Fruit fly (Drosophila melanogaster) whole organism, embryonic: ENCODE measurements around the gene CG12990.

ENCODE experiments used
- ATbp ChIP-seq: fragments of 200-800 bp; sonication (Bioruptor generic); optimal IDR thresholded peaks from 2 replicates; lab custom pipeline; 2017; ENCODE audit warnings: missing biosample characterization, mild to moderate bottlenecking, missing genetic modification characterization, missing genetic modification reagents
- Adf1 ChIP-seq: fragments of 200-800 bp; sonication (Bioruptor generic); IDR thresholded peaks from 2 replicates; pipeline ENCODE4 v1.3.6; 2022; ENCODE audit warnings: missing biosample characterization, missing genetic modification characterization
- Bdp1 ChIP-seq: fragments of 200-800 bp; sonication (Bioruptor generic); optimal IDR thresholded peaks from 3 replicates; lab custom pipeline; 2016; ENCODE audit warnings: missing biosample characterization, missing genetic modification characterization
- Bgb ChIP-seq: fragments of 200-800 bp; sonication (Bioruptor generic); IDR thresholded peaks from 2 replicates; pipeline ENCODE4 v1.3.6; 2022; ENCODE audit warnings: missing biosample characterization, missing genetic modification characterization; ENCODE audit not compliant: partially characterized antibody
- BtbVII ChIP-seq: fragments of 200-800 bp; sonication (Bioruptor generic); optimal IDR thresholded peaks from 3 replicates; lab custom pipeline; 2017; ENCODE audit warnings: missing biosample characterization, mild to moderate bottlenecking, missing genetic modification characterization
- CG10321 ChIP-seq: fragments of 200-800 bp; sonication (Bioruptor generic); IDR thresholded peaks from 2 replicates; pipeline ENCODE4 v1.3.6; 2022; ENCODE audit warnings: missing biosample characterization, missing genetic modification characterization
- CG10431 ChIP-seq: fragments of 200-800 bp; sonication (Bioruptor generic); optimal IDR thresholded peaks from 3 replicates; lab custom pipeline; 2018; ENCODE audit warnings: missing biosample characterization, mild to moderate bottlenecking, missing genetic modification characterization
- CG12659 ChIP-seq: fragments of 200-800 bp; sonication (Bioruptor generic); optimal IDR thresholded peaks from 3 replicates; lab custom pipeline; 2017; ENCODE audit warnings: mild to moderate bottlenecking, missing biosample characterization, missing genetic modification reagents, missing genetic modification characterization
- CG13424 ChIP-seq: fragments of 200-800 bp; sonication (Bioruptor generic); optimal IDR thresholded peaks from 2 replicates; lab custom pipeline; 2019; ENCODE audit warnings: missing biosample characterization, mild to moderate bottlenecking, missing genetic modification characterization, moderate library complexity
- CG14441 ChIP-seq: fragments of 200-800 bp; sonication (Bioruptor generic); IDR thresholded peaks from 2 replicates; pipeline ENCODE4 v1.3.6; 2022; ENCODE audit warnings: missing biosample characterization, missing genetic modification characterization
- CG1529 ChIP-seq: fragments of 200-800 bp; sonication (Bioruptor generic); optimal IDR thresholded peaks from 3 replicates; lab custom pipeline; 2018; ENCODE audit warnings: missing biosample characterization, missing genetic modification characterization
- CG15601 ChIP-seq: fragments of 200-800 bp; sonication (Bioruptor generic); optimal IDR thresholded peaks from 3 replicates; lab custom pipeline; 2019; ENCODE audit warnings: missing biosample characterization, mild to moderate bottlenecking, missing genetic modification characterization, moderate library complexity
- CG15696 ChIP-seq: fragments of 200-800 bp; sonication (Bioruptor generic); optimal IDR thresholded peaks from 2 replicates; lab custom pipeline; 2019; ENCODE audit warnings: missing biosample characterization, mild to moderate bottlenecking, missing genetic modification characterization, moderate library complexity
- CG16779 ChIP-seq: fragments of 200-800 bp; sonication (Bioruptor generic); IDR thresholded peaks from 2 replicates; pipeline ENCODE4 v1.3.6; 2022; ENCODE audit warnings: missing biosample characterization, missing genetic modification characterization
- CG16815 ChIP-seq: fragments of 200-800 bp; sonication (Bioruptor generic); optimal IDR thresholded peaks from 3 replicates; lab custom pipeline; 2017; ENCODE audit warnings: missing biosample characterization, mild to moderate bottlenecking, missing genetic modification characterization
- CG16863 ChIP-seq: fragments of 200-800 bp; sonication (Bioruptor generic); optimal IDR thresholded peaks from 3 replicates; lab custom pipeline; 2016; ENCODE audit warnings: missing biosample characterization, missing genetic modification characterization
- CG1832 ChIP-seq: fragments of 200-800 bp; sonication (Bioruptor generic); optimal IDR thresholded peaks from 2 replicates; lab custom pipeline; 2017; ENCODE audit warnings: missing biosample characterization, mild to moderate bottlenecking, missing genetic modification characterization, inconsistent platforms
- CG18619 ChIP-seq: fragments of 200-800 bp; sonication (Bioruptor generic); optimal IDR thresholded peaks from 3 replicates; lab custom pipeline; 2017; ENCODE audit warnings: missing biosample characterization, mild to moderate bottlenecking, missing genetic modification characterization
- CG2129 ChIP-seq: fragments of 200-800 bp; sonication (Bioruptor generic); IDR thresholded peaks from 2 replicates; pipeline ENCODE4 v1.3.6; 2022; ENCODE audit warnings: missing biosample characterization, missing genetic modification characterization; ENCODE audit not compliant: partially characterized antibody
- CG2875 ChIP-seq: fragments of 200-800 bp; sonication (Bioruptor generic); optimal IDR thresholded peaks from 2 replicates; lab custom pipeline; 2017; ENCODE audit warnings: missing biosample characterization, mild to moderate bottlenecking, missing genetic modification characterization, missing genetic modification reagents
- CG30403 ChIP-seq: fragments of 200-800 bp; sonication (Bioruptor generic); optimal IDR thresholded peaks from 3 replicates; lab custom pipeline; 2016; ENCODE audit warnings: missing biosample characterization, missing genetic modification characterization
- CG5245 ChIP-seq: fragments of 200-800 bp; sonication (Bioruptor generic); optimal IDR thresholded peaks from 3 replicates; lab custom pipeline; 2016; ENCODE audit warnings: missing biosample characterization, missing genetic modification characterization
- CG8944 ChIP-seq: fragments of 200-800 bp; sonication (Bioruptor generic); optimal IDR thresholded peaks from 3 replicates; lab custom pipeline; 2016; ENCODE audit warnings: missing biosample characterization, missing genetic modification characterization
- CG9609 ChIP-seq: fragments of 200-800 bp; sonication (Bioruptor generic); optimal IDR thresholded peaks from 3 replicates; lab custom pipeline; 2016; ENCODE audit warnings: missing biosample characterization, missing genetic modification characterization
- Dbx ChIP-seq: fragments of 200-800 bp; sonication (Bioruptor generic); IDR thresholded peaks from 3 replicates; pipeline ENCODE4 v1.3.6; 2022; ENCODE audit warnings: missing biosample characterization, missing genetic modification characterization
- Deaf1 ChIP-seq: fragments of 200-800 bp; optimal IDR thresholded peaks from 3 replicates; lab custom pipeline; 2019; ENCODE audit warnings: missing biosample characterization, mild to moderate bottlenecking, missing genetic modification characterization, moderate library complexity
- Doc3 ChIP-seq: fragments of 200-800 bp; sonication (Bioruptor generic); IDR thresholded peaks from 3 replicates; pipeline ENCODE4 v1.3.6; 2022; ENCODE audit warnings: missing biosample characterization, missing genetic modification characterization; ENCODE audit not compliant: partially characterized antibody
- Fer3 ChIP-seq: fragments of 200-800 bp; sonication (Bioruptor generic); optimal IDR thresholded peaks from 2 replicates; lab custom pipeline; 2018; ENCODE audit warnings: missing biosample characterization, mild to moderate bottlenecking, missing genetic modification characterization, moderate library complexity
- HHEX ChIP-seq: fragments of 200-800 bp; sonication (Bioruptor generic); optimal IDR thresholded peaks from 3 replicates; lab custom pipeline; 2017; ENCODE audit warnings: missing biosample characterization, mild to moderate bottlenecking, missing genetic modification characterization, missing genetic modification reagents
- HLH4C ChIP-seq: fragments of 200-800 bp; sonication (Bioruptor generic); IDR thresholded peaks from 3 replicates; pipeline ENCODE4 v1.3.6; 2022; ENCODE audit warnings: missing biosample characterization, missing genetic modification characterization; ENCODE audit not compliant: partially characterized antibody
- Hsf ChIP-seq: fragments of 200-800 bp; sonication (Bioruptor generic); optimal IDR thresholded peaks from 3 replicates; lab custom pipeline; 2016; ENCODE audit warnings: missing biosample characterization, missing genetic modification characterization
- Mes4 ChIP-seq: fragments of 200-800 bp; sonication (Bioruptor generic); optimal IDR thresholded peaks from 2 replicates; lab custom pipeline; 2016; ENCODE audit warnings: missing biosample characterization, missing genetic modification characterization
- Rfx ChIP-seq: fragments of 200-800 bp; sonication (Bioruptor generic); IDR thresholded peaks from 2 replicates; pipeline ENCODE4 v1.3.6; 2022; ENCODE audit warnings: missing biosample characterization, missing genetic modification characterization
- Sry-β ChIP-seq: fragments of 200-800 bp; sonication (Bioruptor generic); optimal IDR thresholded peaks from 2 replicates; lab custom pipeline; 2018; ENCODE audit warnings: missing biosample characterization, mild to moderate bottlenecking, missing genetic modification characterization, moderate library complexity
- ab ChIP-seq: fragments of 200-800 bp; sonication (Bioruptor generic); optimal IDR thresholded peaks from 2 replicates; lab custom pipeline; 2016; ENCODE audit warnings: missing biosample characterization, missing genetic modification characterization
- ap ChIP-seq: fragments of 200-800 bp; sonication (Bioruptor generic); IDR thresholded peaks from 2 replicates; pipeline ENCODE4 v1.3.6; 2022; ENCODE audit warnings: missing biosample characterization, missing genetic modification characterization
- ase ChIP-seq: fragments of 200-800 bp; sonication (Bioruptor generic); IDR thresholded peaks from 3 replicates; pipeline ENCODE4 v1.3.6; 2022; ENCODE audit warnings: missing biosample characterization, missing genetic modification characterization
- cato ChIP-seq: fragments of 200-800 bp; sonication (Bioruptor generic); optimal IDR thresholded peaks from 2 replicates; lab custom pipeline; 2016; ENCODE audit warnings: missing biosample characterization, missing genetic modification characterization, borderline replicate concordance
- chif ChIP-seq, 2 experiments: fragments of 200-800 bp; sonication (Bioruptor generic); optimal IDR thresholded peaks; 3 replicates each; lab custom pipeline; 2016; ENCODE audit warnings: missing biosample characterization in 2 of 2, missing genetic modification characterization in 2 of 2
- fru ChIP-seq: fragments of >200 bp; optimal IDR thresholded peaks from 2 replicates; lab custom pipeline; 2017
- gsb ChIP-seq: fragments of 200-800 bp; sonication (Bioruptor generic); IDR thresholded peaks from 2 replicates; pipeline ENCODE4 v1.3.6; 2022; ENCODE audit warnings: missing biosample characterization, missing genetic modification characterization
- ham ChIP-seq: fragments of 200-800 bp; sonication (Bioruptor generic); IDR thresholded peaks from 2 replicates; pipeline ENCODE4 v1.3.6; 2022; ENCODE audit warnings: missing biosample characterization, missing genetic modification characterization
- jumu ChIP-seq: fragments of 200-800 bp; sonication (Bioruptor generic); optimal IDR thresholded peaks from 3 replicates; lab custom pipeline; 2016; ENCODE audit warnings: missing biosample characterization, missing genetic modification characterization
- ken ChIP-seq: fragments of 200-800 bp; sonication (Bioruptor generic); IDR thresholded peaks from 3 replicates; pipeline ENCODE4 v1.3.6; 2022; ENCODE audit warnings: missing biosample characterization, missing genetic modification characterization
- onecut ChIP-seq: fragments of 200-800 bp; sonication (Bioruptor generic); IDR thresholded peaks from 2 replicates; pipeline ENCODE4 v1.3.6; 2022; ENCODE audit warnings: missing biosample characterization, missing genetic modification characterization
- ranshi ChIP-seq: fragments of 200-800 bp; sonication (Bioruptor generic); IDR thresholded peaks from 2 replicates; pipeline ENCODE4 v1.3.6; 2022; ENCODE audit warnings: missing biosample characterization, missing genetic modification characterization
- salm ChIP-seq: fragments of 200-800 bp; sonication (Bioruptor generic); optimal IDR thresholded peaks from 2 replicates; lab custom pipeline; 2018; ENCODE audit warnings: missing biosample characterization, mild to moderate bottlenecking, missing genetic modification characterization
- sisA ChIP-seq: fragments of 200-800 bp; sonication (Bioruptor generic); IDR thresholded peaks from 2 replicates; pipeline ENCODE4 v1.3.6; 2022; ENCODE audit warnings: missing biosample characterization, missing genetic modification characterization
- sna ChIP-seq: fragments of 200-800 bp; sonication (Bioruptor generic); IDR thresholded peaks from 2 replicates; pipeline ENCODE4 v1.3.6; 2022; ENCODE audit warnings: missing biosample characterization, missing genetic modification characterization; ENCODE audit not compliant: partially characterized antibody
- sob ChIP-seq: fragments of 200-800 bp; sonication (Bioruptor generic); IDR thresholded peaks from 2 replicates; pipeline ENCODE4 v1.3.6; 2022; ENCODE audit warnings: missing biosample characterization, missing genetic modification characterization

Gene CG12990

dm6 chrX:17627090-17627992 lies 44.3 kb downstream of the CG12990 start, which contains the start of gene stas (continued):
- TF ChIP-seq HHEX (GFP tag; lab: Kevin White, UChicago) (peak; percentile 11), gsb (GFP tag; lab: Robert Waterston, UW) (no peak), CG15601 (tag; lab: Kevin White, UChicago) (peak; percentile 35), sob (peak; percentile 37), ATbp (GFP tag; lab: Kevin White, UChicago) (no peak), CG1529 (GFP tag; lab: Kevin White, UChicago) (no peak), CG30403 (no peak), Mes4 (no peak), Doc3 (GFP tag; lab: Robert Waterston, UW) (no peak), Deaf1 (tag; lab: Kevin White, UChicago) (no peak), ken (GFP tag; lab: Robert Waterston, UW) (no peak), ase (GFP tag; lab: Robert Waterston, UW) (no peak), jumu (GFP tag; lab: Kevin White, UChicago) (no peak), fru (lab: Kevin White, UChicago) (no peak), Fer3 (tag; lab: Kevin White, UChicago) (no peak), Dbx (GFP tag; lab: Robert Waterston, UW) (no peak), CG2875 (GFP tag; lab: Kevin White, UChicago) (no peak), CG18619 (GFP tag; lab: Kevin White, UChicago) (no peak), salm (tag; lab: Kevin White, UChicago) (no peak), Sry-β (GFP tag; lab: Kevin White, UChicago) (no peak), Bgb (GFP tag; lab: Robert Waterston, UW) (peak; percentile 53; the same call in 1 of the 2 replicates), chif (GFP tag; optimal IDR thresholded peaks at IDR 0.05; lab: Kevin White, UChicago) (no peak), onecut (GFP tag; lab: Robert Waterston, UW) (peak; percentile 61), BtbVII (peak; percentile 32), CG10321 (GFP tag; lab: Robert Waterston, UW) (no peak), CG8944 (no peak), CG1832 (GFP tag; lab: Kevin White, UChicago) (no peak), Hsf (GFP tag; lab: Kevin White, UChicago) (no peak), ranshi (GFP tag; lab: Robert Waterston, UW) (no peak), CG9609 (GFP tag; lab: Kevin White, UChicago) (no peak), CG16863 (GFP tag; lab: Kevin White, UChicago) (no peak), sisA (GFP tag; lab: Robert Waterston, UW) (no peak), HLH4C (GFP tag; lab: Robert Waterston, UW) (no peak), CG2129 (no peak), CG5245 (GFP tag; lab: Kevin White, UChicago) (no peak), Rfx (GFP tag; lab: Robert Waterston, UW) (peak; percentile 47; the same call in 1 of the 2 replicates), ap (GFP tag; lab: Robert Waterston, UW) (no peak), CG13424 (peak; percentile 12), cato (GFP tag; lab: Kevin White, UChicago) (no peak), sna (GFP tag; lab: Robert Waterston, UW) (no peak), CG10431 (GFP tag; lab: Kevin White, UChicago) (no peak), ham (GFP tag; lab: Robert Waterston, UW) (no peak), CG14441 (GFP tag; lab: Robert Waterston, UW) (no peak), CG16815 (GFP tag; lab: Kevin White, UChicago) (no peak), CG16779 (GFP tag; lab: Robert Waterston, UW) (no peak), Adf1 (GFP tag; lab: Robert Waterston, UW) (no peak), Bdp1 (GFP tag; lab: Kevin White, UChicago) (no peak), ab (no peak), CG12659 (GFP tag; lab: Kevin White, UChicago) (peak; percentile 85), CG15696 (tag; lab: Kevin White, UChicago) (no peak)
